Fruit fly (Drosophila melanogaster): Measurements from ENCODE around the gene Diap1.

- TF ChIP-seq lov (optimal IDR thresholded peaks at IDR 0.05) (no peak), lov (GFP tag; IDR thresholded peaks at IDR 0.05) (peak; percentile 89), psq (GFP tag; optimal IDR thresholded peaks at IDR 0.05) (peak; percentile 63), CG1603 (tag; optimal IDR thresholded peaks at IDR 0.05) (peak; percentile 89), CG15011 (GFP tag; optimal IDR thresholded peaks at IDR 0.05) (peak; percentile 86), danr (GFP tag; IDR thresholded peaks at IDR 0.05) (no peak; the same call in none of the 2 replicates), CG6689 (GFP tag; IDR thresholded peaks at IDR 0.05) (peak; percentile 94), CG11504 (tag; optimal IDR thresholded peaks at IDR 0.05) (peak; percentile 92), ttk (GFP tag; IDR thresholded peaks at IDR 0.05) (peak; percentile 85), CG10147 (GFP tag; optimal IDR thresholded peaks at IDR 0.05) (peak; percentile 93), vfl (GFP tag; optimal IDR thresholded peaks at IDR 0.05) (peak; percentile 88), usp (GFP tag; optimal IDR thresholded peaks at IDR 0.05) (no peak), prd (optimal IDR thresholded peaks at IDR 0.05) (no peak), prd (GFP tag; IDR thresholded peaks at IDR 0.05) (peak; percentile 95)
Measured at dm6 chr3L:16045831-16046336, 5.0 kb downstream of the Diap1 start.
